Worm (Caenorhabditis elegans) whole organism, young adult: ENCODE data around the gene lipl-6.
A peak's percentile ranks its signal among the peaks of the same experiment; 100 is the strongest.

Experiments
- B0336.3 ChIP-seq: fragments of 200-800 bp; sonication (Bioruptor generic); IDR thresholded peaks from 2 replicates; pipeline ENCODE4 v1.3.6; 2022; ENCODE audit warnings: missing genetic modification characterization, missing compliant biosample characterization
- D2030.7 ChIP-seq: fragments of 200-800 bp; sonication (Bioruptor generic); IDR thresholded peaks from 2 replicates; pipeline ENCODE4 v1.3.6; 2022; ENCODE audit warnings: missing genetic modification reagents, missing genetic modification characterization, missing compliant biosample characterization
- F22D6.2 ChIP-seq: sonication (generic microtip); optimal IDR thresholded peaks from 2 replicates; lab custom pipeline; 2016; ENCODE audit warnings: mild to moderate bottlenecking, missing genetic modification characterization, missing compliant biosample characterization
- F23B12.7 ChIP-seq: sonication (generic microtip); optimal IDR thresholded peaks from 2 replicates; lab custom pipeline; 2017; ENCODE audit warnings: missing genetic modification characterization, mild to moderate bottlenecking, missing compliant biosample characterization, antibody characterized with exemption, moderate library complexity; ENCODE audit not compliant: insufficient read depth
- F52B5.7 ChIP-seq: sonication (generic microtip); optimal IDR thresholded peaks from 2 replicates; lab custom pipeline; 2016; ENCODE audit warnings: mild to moderate bottlenecking, missing genetic modification characterization, missing compliant biosample characterization
- K12H6.12 ChIP-seq: fragments of 200-800 bp; sonication (Bioruptor generic); optimal IDR thresholded peaks from 2 replicates; lab custom pipeline; 2018; ENCODE audit warnings: mild to moderate bottlenecking, missing genetic modification characterization, missing compliant biosample characterization
- Y67H2A.10 ChIP-seq: fragments of 200-800 bp; sonication (Bioruptor generic); conservative IDR thresholded peaks from 2 replicates; pipeline ENCODE4 v1.3.6; 2022; ENCODE audit warnings: missing genetic modification reagents, missing genetic modification characterization, missing compliant biosample characterization
- ama-1 ChIP-seq, 3 experiments: fragments of 150-350 bp in 1 of 3; sonication (generic microtip) in 2 of 3; optimal IDR thresholded peaks; 2 replicates each; lab custom pipeline; 2014 to 2018; ENCODE audit warnings: missing biosample characterization in 2 of 3, missing genetic modification characterization in 2 of 3, missing genetic modification reagents in 2 of 3
- ccch-3 ChIP-seq: fragments of 200-800 bp; sonication (Bioruptor generic); optimal IDR thresholded peaks from 2 replicates; lab custom pipeline; 2018; ENCODE audit warnings: mild to moderate bottlenecking, missing genetic modification characterization, missing compliant biosample characterization
- cebp-1 ChIP-seq, 2 experiments: fragments of 200-800 bp in 1 of 2; sonication (Bioruptor generic) in 1 of 2; sonication (generic microtip) in 1 of 2; IDR thresholded peaks in 1 of 2; optimal IDR thresholded peaks in 1 of 2; 2 replicates each; pipeline versions ENCODE4 v1.3.6 to Lab custom; 2017 to 2022; ENCODE audit warnings: missing compliant biosample characterization in 2 of 2, missing genetic modification characterization in 2 of 2, mild to moderate bottlenecking in 1 of 2, missing genetic modification reagents in 1 of 2, moderate library complexity in 1 of 2
- cebp-2 ChIP-seq: fragments of 200-800 bp; sonication (Bioruptor generic); IDR thresholded peaks from 2 replicates; pipeline ENCODE4 v1.3.6; 2022; ENCODE audit warnings: missing genetic modification characterization, missing compliant biosample characterization
- ceh-58 ChIP-seq: fragments of 200-800 bp; sonication (Bioruptor generic); IDR thresholded peaks from 2 replicates; pipeline ENCODE4 v1.3.6; 2022; ENCODE audit warnings: missing genetic modification characterization, missing compliant biosample characterization
- ceh-91 ChIP-seq: fragments of 200-800 bp; sonication (Bioruptor generic); IDR thresholded peaks from 2 replicates; pipeline ENCODE4 v1.3.6; 2022; ENCODE audit warnings: missing genetic modification reagents, missing genetic modification characterization, missing compliant biosample characterization
- dpff-1 ChIP-seq: sonication (generic microtip); optimal IDR thresholded peaks from 2 replicates; lab custom pipeline; 2017; ENCODE audit warnings: mild to moderate bottlenecking, missing genetic modification characterization, missing compliant biosample characterization
- egrh-3 ChIP-seq: fragments of 200-800 bp; sonication (Bioruptor generic); IDR thresholded peaks from 2 replicates; pipeline ENCODE4 v1.3.6; 2022; ENCODE audit warnings: missing genetic modification reagents, missing genetic modification characterization, missing compliant biosample characterization
- gei-17 ChIP-seq: fragments of 200-800 bp; sonication (Bioruptor generic); optimal IDR thresholded peaks from 2 replicates; lab custom pipeline; 2018; ENCODE audit warnings: mild to moderate bottlenecking, missing genetic modification characterization, missing compliant biosample characterization
- hmg-1.2 ChIP-seq: fragments of 200-800 bp; sonication (Bioruptor generic); IDR thresholded peaks from 2 replicates; pipeline ENCODE4 v1.3.6; 2022; ENCODE audit warnings: missing genetic modification reagents, missing genetic modification characterization, missing compliant biosample characterization
- madf-8 ChIP-seq: fragments of 200-800 bp; sonication (Bioruptor generic); conservative IDR thresholded peaks from 2 replicates; pipeline ENCODE4 v1.3.6; 2022; ENCODE audit warnings: missing genetic modification reagents, missing genetic modification characterization, missing compliant biosample characterization
- mes-4 ChIP-seq: sonication (generic microtip); optimal IDR thresholded peaks from 2 replicates; lab custom pipeline; 2016; ENCODE audit warnings: missing genotype, missing genetic modification characterization, missing compliant biosample characterization
- mxl-1 ChIP-seq: sonication (generic microtip); optimal IDR thresholded peaks from 2 replicates; lab custom pipeline; 2016; ENCODE audit warnings: missing genetic modification characterization, missing compliant biosample characterization
- nfya-1 ChIP-seq: sonication (generic microtip); optimal IDR thresholded peaks from 2 replicates; lab custom pipeline; 2017; ENCODE audit warnings: antibody characterized with exemption, missing compliant biosample characterization, missing genetic modification characterization, borderline replicate concordance; ENCODE audit not compliant: insufficient read depth
- nhr-90 ChIP-seq: sonication (generic microtip); optimal IDR thresholded peaks from 2 replicates; lab custom pipeline; 2016; ENCODE audit warnings: missing genotype, mild to moderate bottlenecking, missing genetic modification characterization, missing compliant biosample characterization
- rpc-1 ChIP-seq, 2 experiments: fragments of 150-350 bp in 1 of 2; sonication (generic microtip) in 1 of 2; optimal IDR thresholded peaks; 2 replicates each; lab custom pipeline; 2014 to 2018; ENCODE audit warnings: missing biosample characterization in 1 of 2, missing genetic modification characterization in 1 of 2, missing genetic modification reagents in 1 of 2, missing genotype in 1 of 2
- snpc-3.4 ChIP-seq: sonication (generic microtip); optimal IDR thresholded peaks from 2 replicates; lab custom pipeline; 2017; ENCODE audit warnings: missing genetic modification characterization, mild to moderate bottlenecking, missing compliant biosample characterization, antibody characterized with exemption, moderate library complexity, missing genotype, missing genetic modification reagents
- snpc-4 ChIP-seq, 5 experiments: fragments of 150-350 bp in 1 of 5; sonication (generic microtip) in 4 of 5; optimal IDR thresholded peaks; 2 replicates each; lab custom pipeline; 2014 to 2018; ENCODE audit warnings: missing genetic modification characterization in 5 of 5, missing biosample characterization in 3 of 5, antibody characterized with exemption in 2 of 5, mild to moderate bottlenecking in 2 of 5, missing compliant biosample characterization in 2 of 5, missing genotype in 2 of 5, moderate library complexity in 2 of 5, missing genetic modification reagents in 1 of 5
- unc-62 ChIP-seq: fragments of 150-350 bp; optimal IDR thresholded peaks from 2 replicates; lab custom pipeline; 2014; ENCODE audit warnings: missing biosample characterization, missing genetic modification reagents, missing genetic modification characterization
- ztf-18 ChIP-seq: sonication (generic microtip); optimal IDR thresholded peaks from 2 replicates; lab custom pipeline; 2016; ENCODE audit warnings: missing genotype, mild to moderate bottlenecking, missing genetic modification characterization, missing compliant biosample characterization

The lipl-6 gene

DNA sequence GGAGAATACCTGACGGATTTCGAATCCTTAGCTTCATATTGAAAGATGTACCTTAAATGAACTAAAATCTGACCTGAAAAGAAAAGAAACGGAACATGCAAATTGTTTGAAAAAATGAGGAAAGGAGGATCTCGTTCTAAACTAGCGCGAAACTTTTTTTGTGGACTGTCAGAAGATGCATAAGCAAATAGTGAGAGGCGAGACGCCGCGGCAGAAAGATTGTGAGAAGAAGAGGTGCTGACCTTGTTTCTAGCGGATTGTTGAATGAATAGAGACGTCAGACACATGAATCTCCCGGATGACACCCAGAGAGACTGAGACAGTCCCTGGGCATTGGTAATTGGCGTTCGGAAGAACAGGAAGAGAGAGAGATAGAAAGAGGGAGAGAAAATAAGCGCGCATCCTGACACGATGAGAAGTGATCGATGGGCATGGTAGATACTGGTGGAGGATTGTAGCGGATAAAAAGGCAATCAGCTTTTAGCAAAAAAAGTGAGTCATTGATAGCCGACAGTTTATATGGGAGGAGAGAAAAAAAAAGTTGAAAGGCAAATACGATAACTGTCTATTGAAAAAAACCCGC lies 35.9 kb upstream of the lipl-6 start, which contains the start of gene ptr-15:
ptr-15 (minus strand) TSS at position 51 of the 583 bp plus-strand sequence.
- TF ChIP-seq ccch-3 (GFP tag; lab: Kevin White, UChicago) (no peak), ceh-58 (0 out of 2 replicates have a peak, but pooled peaks have one; percentile 12)
- TF ChIP-seq, all 124 proteins: peak for 1

- TF ChIP-seq gei-17 (GFP tag; lab: Kevin White, UChicago) = no peak
Measured at ce11 chrV:6956237-6956636, 22.1 kb upstream of the lipl-6 start, which contains the start of gene mec-1. TSS of gene mec-1 (plus strand) at chrV:6956537.

- no peak for TF ChIP-seq ztf-18 (tag; lab: Kevin White, UChicago)
Measured at ce11 chrV:6953797-6954196, 19.7 kb upstream of the lipl-6 start, which contains the start of gene srg-31. TSS of gene srg-31 (minus strand) at chrV:6953897.

DNA sequence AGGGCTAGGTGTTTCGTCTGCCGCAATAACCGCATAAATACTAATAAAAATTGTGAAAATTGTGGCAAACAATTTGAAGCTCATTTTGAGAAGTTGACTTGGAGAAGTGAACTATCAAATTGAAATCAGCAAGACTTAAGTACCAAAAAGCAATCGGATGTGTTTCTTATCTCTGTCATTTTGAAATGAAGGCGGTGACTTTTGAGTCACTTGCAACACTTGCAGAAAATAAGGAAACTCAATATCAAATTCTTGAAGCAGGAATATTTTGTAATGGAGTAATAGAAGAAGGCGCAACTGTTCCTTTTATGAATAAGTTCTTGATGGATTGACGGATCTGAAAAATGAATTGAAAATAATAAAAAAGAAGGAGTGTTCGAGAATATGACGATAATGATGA lies 17.2 kb upstream of the lipl-6 start, which contains the start of gene T07H8.11:
T07H8.11 (minus strand) TSS at position 101 of the 400 bp plus-strand sequence.
- no peak for TF ChIP-seq ama-1 (optimal IDR thresholded peaks at IDR 0.05; lab: Kevin White, UChicago)
- TF ChIP-seq ama-1 (GFP tag; optimal IDR thresholded peaks at IDR 0.05; lab: Kevin White, UChicago) = no peak
- no peak for TF ChIP-seq mes-4 (tag; lab: Kevin White, UChicago)
- no peak for TF ChIP-seq snpc-4 (GFP tag; optimal IDR thresholded peaks at IDR 0.05; lab: Kevin White, UChicago)
- no peak for TF ChIP-seq snpc-4 (tag; optimal IDR thresholded peaks at IDR 0.05; lab: Kevin White, UChicago)
- TF ChIP-seq nhr-90 (tag; lab: Kevin White, UChicago) = no peak
- TF ChIP-seq snpc-3.4 (tag; lab: Kevin White, UChicago) = no peak
- TF ChIP-seq cebp-2 = no peak
- no peak for TF ChIP-seq madf-8 (GFP tag; lab: Robert Waterston, UW)
- TF ChIP-seq F22D6.2 (tag; lab: Kevin White, UChicago) = no peak
- TF ChIP-seq unc-62 (GFP tag; lab: Kevin White, UChicago) = no peak
- TF ChIP-seq D2030.7 (GFP tag; lab: Robert Waterston, UW) = no peak
- TF ChIP-seq mxl-1 (tag; lab: Kevin White, UChicago) = no peak
- no peak for TF ChIP-seq egrh-3
- TF ChIP-seq ceh-91 (GFP tag; lab: Robert Waterston, UW) = no peak

DNA sequence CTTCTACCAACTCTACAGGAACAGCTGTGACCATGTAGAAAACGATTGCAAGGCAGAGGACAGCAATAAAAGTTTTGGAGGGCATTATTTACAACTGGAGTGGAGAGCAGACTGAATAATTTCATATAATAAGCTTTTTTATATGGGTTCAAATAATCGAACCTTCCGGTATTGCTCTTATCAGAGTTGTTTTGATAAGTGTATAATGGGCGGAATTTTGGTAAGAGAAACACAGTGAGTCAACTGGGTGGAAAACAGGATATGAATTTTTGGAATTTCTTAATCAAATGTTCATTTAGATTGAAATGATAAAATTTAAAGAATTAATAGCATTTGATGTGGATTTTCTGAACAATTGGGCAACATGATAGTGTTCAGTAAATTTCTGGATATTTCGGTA lies 15.7 kb upstream of the lipl-6 start, which contains the start of gene Y57E12B.11:
Y57E12B.11 (minus strand) TSS at position 101 of the 400 bp plus-strand sequence.
- no peak for TF ChIP-seq cebp-1 (GFP tag; IDR thresholded peaks at IDR 0.05; lab: Robert Waterston, UW)
- no peak for TF ChIP-seq cebp-1 (tag; optimal IDR thresholded peaks at IDR 0.05; lab: Kevin White, UChicago)
- TF ChIP-seq unc-62 (GFP tag; lab: Kevin White, UChicago) = no peak
- no peak for TF ChIP-seq K12H6.12 (tag; lab: Kevin White, UChicago)
- TF ChIP-seq hmg-1.2 (GFP tag; lab: Robert Waterston, UW) = no peak
- TF ChIP-seq dpff-1 (tag; lab: Kevin White, UChicago) = no peak
- no peak for TF ChIP-seq F23B12.7
- TF ChIP-seq nfya-1 (tag; lab: Kevin White, UChicago) = no peak
- TF ChIP-seq F52B5.7 (tag; lab: Kevin White, UChicago) = no peak
- TF ChIP-seq Y67H2A.10 (GFP tag; lab: Robert Waterston, UW) = no peak
- TF ChIP-seq rpc-1 (optimal IDR thresholded peaks at IDR 0.05; lab: Kevin White, UChicago) = no peak
- TF ChIP-seq rpc-1 (tag; optimal IDR thresholded peaks at IDR 0.05; lab: Kevin White, UChicago) = no peak
- no peak for TF ChIP-seq mxl-1 (tag; lab: Kevin White, UChicago)
- TF ChIP-seq egrh-3 = no peak
- no peak for TF ChIP-seq B0336.3 (GFP tag; lab: Robert Waterston, UW)
